Fruit fly (Drosophila melanogaster) whole organism, embryonic: ENCODE results near the gene CG3198.

Source experiments
- ATbp ChIP-seq: fragments of 200-800 bp; sonication (Bioruptor generic); optimal IDR thresholded peaks from 2 replicates; lab custom pipeline; 2017; ENCODE audit warnings: missing biosample characterization, mild to moderate bottlenecking, missing genetic modification characterization, missing genetic modification reagents
- BEAF-32 ChIP-seq: fragments of 200-800 bp; sonication (Bioruptor generic); optimal IDR thresholded peaks from 3 replicates; lab custom pipeline; 2017; ENCODE audit warnings: missing biosample characterization, missing genetic modification characterization, mild to moderate bottlenecking, moderate library complexity, missing genetic modification reagents
- Bdp1 ChIP-seq: fragments of 200-800 bp; sonication (Bioruptor generic); optimal IDR thresholded peaks from 3 replicates; lab custom pipeline; 2016; ENCODE audit warnings: missing biosample characterization, missing genetic modification characterization
- CG1024 ChIP-seq: fragments of 200-800 bp; sonication (Bioruptor generic); IDR thresholded peaks from 2 replicates; pipeline ENCODE4 v1.3.6; 2022; ENCODE audit warnings: missing biosample characterization, missing genetic modification characterization
- CG10462 ChIP-seq: fragments of 200-800 bp; sonication (Bioruptor generic); optimal IDR thresholded peaks from 2 replicates; lab custom pipeline; 2016; ENCODE audit warnings: missing biosample characterization, missing genetic modification characterization
- CG10543 ChIP-seq: fragments of 200-800 bp; sonication (Bioruptor generic); optimal IDR thresholded peaks from 3 replicates; lab custom pipeline; 2017; ENCODE audit warnings: missing biosample characterization, mild to moderate bottlenecking, missing genetic modification characterization, moderate library complexity
- CG10959 ChIP-seq: fragments of 200-800 bp; sonication (Bioruptor generic); IDR thresholded peaks from 2 replicates; pipeline ENCODE4 v1.3.6; 2022; ENCODE audit warnings: missing biosample characterization, missing genetic modification characterization
- CG11247 ChIP-seq: fragments of 200-800 bp; sonication (Bioruptor generic); IDR thresholded peaks from 2 replicates; pipeline ENCODE4 v1.3.6; 2022; ENCODE audit warnings: missing biosample characterization, missing genetic modification characterization
- CG11398 ChIP-seq: fragments of 200-800 bp; sonication (Bioruptor generic); optimal IDR thresholded peaks from 2 replicates; lab custom pipeline; 2016; ENCODE audit warnings: missing biosample characterization, missing genetic modification characterization
- CG11504 ChIP-seq: fragments of 200-800 bp; sonication (Bioruptor generic); optimal IDR thresholded peaks from 3 replicates; lab custom pipeline; 2019; ENCODE audit warnings: missing biosample characterization, mild to moderate bottlenecking, missing genetic modification characterization, moderate library complexity
- CG14050 ChIP-seq: fragments of 200-800 bp; sonication (Bioruptor generic); IDR thresholded peaks from 3 replicates; pipeline ENCODE4 v1.3.6; 2022; ENCODE audit warnings: missing biosample characterization, missing genetic modification characterization
- CG15514 ChIP-seq: fragments of 200-800 bp; sonication (Bioruptor generic); optimal IDR thresholded peaks from 3 replicates; lab custom pipeline; 2017; ENCODE audit warnings: missing biosample characterization, missing genetic modification characterization, mild to moderate bottlenecking, moderate library complexity, missing genetic modification reagents
- CG16813 ChIP-seq: fragments of 200-800 bp; sonication (Bioruptor generic); IDR thresholded peaks from 3 replicates; pipeline ENCODE4 v1.3.6; 2022; ENCODE audit warnings: missing biosample characterization, missing genetic modification characterization; ENCODE audit not compliant: partially characterized antibody
- CG17612 ChIP-seq: fragments of 200-800 bp; sonication (Bioruptor generic); IDR thresholded peaks from 2 replicates; pipeline ENCODE4 v1.3.6; 2022; ENCODE audit warnings: missing biosample characterization, missing genetic modification characterization
- CG18262 ChIP-seq: fragments of 200-800 bp; optimal IDR thresholded peaks from 3 replicates; lab custom pipeline; 2019; ENCODE audit warnings: missing biosample characterization, mild to moderate bottlenecking, missing genetic modification characterization, moderate library complexity
- CG18764 ChIP-seq: fragments of 200-800 bp; sonication (Bioruptor generic); optimal IDR thresholded peaks from 3 replicates; lab custom pipeline; 2016; ENCODE audit warnings: missing biosample characterization, missing genetic modification characterization
- CG32772 ChIP-seq: fragments of 200-800 bp; sonication (Bioruptor generic); IDR thresholded peaks from 2 replicates; pipeline ENCODE4 v1.3.6; 2022; ENCODE audit warnings: missing biosample characterization, missing genetic modification characterization
- CG4282 ChIP-seq: fragments of 200-800 bp; sonication (Bioruptor generic); optimal IDR thresholded peaks from 2 replicates; lab custom pipeline; 2016; ENCODE audit warnings: missing biosample characterization, missing genetic modification characterization
- CG4820 ChIP-seq: fragments of 200-800 bp; sonication (Bioruptor generic); optimal IDR thresholded peaks from 3 replicates; lab custom pipeline; 2016; ENCODE audit warnings: missing biosample characterization, missing genetic modification characterization
- CG5953 ChIP-seq: fragments of 200-800 bp; sonication (Bioruptor generic); IDR thresholded peaks from 2 replicates; pipeline ENCODE4 v1.3.6; 2022; ENCODE audit warnings: missing biosample characterization, missing genetic modification characterization
- CG6765 ChIP-seq: fragments of 200-800 bp; sonication (Bioruptor generic); optimal IDR thresholded peaks from 3 replicates; lab custom pipeline; 2017; ENCODE audit warnings: missing biosample characterization, mild to moderate bottlenecking, missing genetic modification characterization
- CG7372 ChIP-seq: fragments of 200-800 bp; sonication (Bioruptor generic); IDR thresholded peaks from 2 replicates; pipeline ENCODE4 v1.3.6; 2022; ENCODE audit warnings: missing biosample characterization, missing genetic modification characterization
- CG8290 ChIP-seq, 3 experiments: fragments of 200-800 bp; sonication (Bioruptor generic); optimal IDR thresholded peaks; 2 replicates each; lab custom pipeline; 2016 to 2019; ENCODE audit warnings: missing biosample characterization in 3 of 3, missing genetic modification characterization in 3 of 3, mild to moderate bottlenecking in 2 of 3, moderate library complexity in 1 of 3
- CG9727 ChIP-seq: fragments of 200-800 bp; sonication (Bioruptor generic); optimal IDR thresholded peaks from 3 replicates; lab custom pipeline; 2017; ENCODE audit warnings: missing biosample characterization, mild to moderate bottlenecking, missing genetic modification characterization
- E2f2 ChIP-seq: fragments of 200-800 bp; sonication (Bioruptor generic); IDR thresholded peaks from 2 replicates; pipeline ENCODE4 v1.3.6; 2022; ENCODE audit warnings: missing biosample characterization, missing genetic modification characterization
- Eip74EF ChIP-seq, 2 experiments: fragments of 200-800 bp in 1 of 2; fragments of >200 bp in 1 of 2; sonication (Bioruptor generic) in 1 of 2; optimal IDR thresholded peaks; 2 replicates each; lab custom pipeline; 2017 to 2019; ENCODE audit warnings: missing biosample characterization in 2 of 2, missing genetic modification characterization in 2 of 2, mild to moderate bottlenecking in 1 of 2, moderate library complexity in 1 of 2
- Hey ChIP-seq: fragments of 200-800 bp; sonication (Bioruptor generic); optimal IDR thresholded peaks from 3 replicates; lab custom pipeline; 2018; ENCODE audit warnings: missing biosample characterization, mild to moderate bottlenecking, missing genetic modification characterization
- Hr51 ChIP-seq, 2 experiments: fragments of 200-800 bp; sonication (Bioruptor generic); optimal IDR thresholded peaks; 2 replicates in 1 of 2; 3 replicates in 1 of 2; lab custom pipeline; 2016 to 2018; ENCODE audit warnings: missing biosample characterization in 2 of 2, missing genetic modification characterization in 2 of 2, mild to moderate bottlenecking in 1 of 2, moderate library complexity in 1 of 2
- Jarid2 ChIP-seq: fragments of 200-800 bp; sonication (Bioruptor generic); optimal IDR thresholded peaks from 3 replicates; lab custom pipeline; 2017; ENCODE audit warnings: mild to moderate bottlenecking, missing biosample characterization, missing genetic modification reagents, missing genetic modification characterization
- NC2α ChIP-seq: fragments of 200-800 bp; sonication (Bioruptor generic); optimal IDR thresholded peaks from 2 replicates; lab custom pipeline; 2016; ENCODE audit warnings: missing biosample characterization, missing genetic modification characterization
- NC2β ChIP-seq: fragments of 200-800 bp; sonication (Bioruptor generic); optimal IDR thresholded peaks from 2 replicates; lab custom pipeline; 2016; ENCODE audit warnings: missing biosample characterization, missing genetic modification characterization
- Nf-YB ChIP-seq: fragments of 200-800 bp; sonication (Bioruptor generic); optimal IDR thresholded peaks from 3 replicates; lab custom pipeline; 2019; ENCODE audit warnings: missing biosample characterization, mild to moderate bottlenecking, missing genetic modification characterization, moderate library complexity
- Rx ChIP-seq: fragments of 200-800 bp; sonication (Bioruptor generic); IDR thresholded peaks from 2 replicates; pipeline ENCODE4 v1.3.6; 2022; ENCODE audit warnings: missing biosample characterization, missing genetic modification characterization
- Sox100B ChIP-seq: fragments of 200-800 bp; sonication (Bioruptor generic); optimal IDR thresholded peaks from 3 replicates; lab custom pipeline; 2018; ENCODE audit warnings: missing biosample characterization, mild to moderate bottlenecking, missing genetic modification characterization
- bab2 ChIP-seq: fragments of 200-800 bp; sonication (Bioruptor generic); optimal IDR thresholded peaks from 2 replicates; lab custom pipeline; 2016; ENCODE audit warnings: missing biosample characterization, missing genetic modification characterization
- cg ChIP-seq: fragments of 200-800 bp; sonication (Bioruptor generic); optimal IDR thresholded peaks from 3 replicates; lab custom pipeline; 2019; ENCODE audit warnings: missing biosample characterization, mild to moderate bottlenecking, missing genetic modification characterization, moderate library complexity
- chm ChIP-seq: fragments of 200-800 bp; sonication (Bioruptor generic); IDR thresholded peaks from 2 replicates; pipeline ENCODE4 v1.3.6; 2022; ENCODE audit warnings: missing biosample characterization, missing genetic modification characterization
- crol ChIP-seq: fragments of 200-800 bp; sonication (Bioruptor generic); IDR thresholded peaks from 2 replicates; pipeline ENCODE4 v1.3.6; 2022; ENCODE audit warnings: missing biosample characterization, missing genetic modification characterization
- dati ChIP-seq: fragments of 200-800 bp; sonication (Bioruptor generic); IDR thresholded peaks from 2 replicates; pipeline ENCODE4 v1.3.6; 2022; ENCODE audit warnings: missing biosample characterization, missing genetic modification characterization
- dmrt11E ChIP-seq: fragments of 200-800 bp; sonication (Bioruptor generic); optimal IDR thresholded peaks from 3 replicates; lab custom pipeline; 2018; ENCODE audit warnings: missing biosample characterization, mild to moderate bottlenecking, missing genetic modification characterization, moderate library complexity
- eyg ChIP-seq: fragments of 200-800 bp; sonication (Bioruptor generic); optimal IDR thresholded peaks from 3 replicates; lab custom pipeline; 2016; ENCODE audit warnings: missing biosample characterization, missing genetic modification characterization
- hb ChIP-seq: fragments of 200-800 bp; sonication (Bioruptor generic); IDR thresholded peaks from 3 replicates; pipeline ENCODE4 v1.3.6; 2022; ENCODE audit warnings: missing biosample characterization, missing genetic modification characterization; ENCODE audit not compliant: partially characterized antibody
- kay ChIP-seq: fragments of 200-800 bp; sonication (Bioruptor generic); optimal IDR thresholded peaks from 2 replicates; lab custom pipeline; 2016; ENCODE audit warnings: missing biosample characterization, missing genetic modification characterization
- klu ChIP-seq: fragments of 200-800 bp; sonication (Bioruptor generic); IDR thresholded peaks from 2 replicates; pipeline ENCODE4 v1.3.6; 2022; ENCODE audit warnings: missing biosample characterization, missing genetic modification characterization
- lab ChIP-seq: fragments of 200-800 bp; sonication (Bioruptor generic); optimal IDR thresholded peaks from 3 replicates; lab custom pipeline; 2017; ENCODE audit warnings: missing biosample characterization, missing genetic modification characterization, mild to moderate bottlenecking, moderate library complexity, missing genetic modification reagents
- phol ChIP-seq: fragments of 200-800 bp; sonication (Bioruptor generic); optimal IDR thresholded peaks from 3 replicates; lab custom pipeline; 2018; ENCODE audit warnings: missing biosample characterization, mild to moderate bottlenecking, missing genetic modification characterization, moderate library complexity
- row ChIP-seq: fragments of 200-800 bp; sonication (Bioruptor generic); IDR thresholded peaks from 3 replicates; pipeline ENCODE4 v1.3.6; 2022; ENCODE audit warnings: missing biosample characterization, missing genetic modification characterization
- slbo ChIP-seq: fragments of 200-800 bp; sonication (Bioruptor generic); IDR thresholded peaks from 2 replicates; pipeline ENCODE4 v1.3.6; 2022; ENCODE audit warnings: missing biosample characterization, missing genetic modification characterization
- zen2 ChIP-seq: fragments of 200-800 bp; sonication (Bioruptor generic); IDR thresholded peaks from 3 replicates; pipeline ENCODE4 v1.3.6; 2022; ENCODE audit warnings: missing biosample characterization, missing genetic modification characterization; ENCODE audit not compliant: partially characterized antibody

The CG3198 gene

DNA sequence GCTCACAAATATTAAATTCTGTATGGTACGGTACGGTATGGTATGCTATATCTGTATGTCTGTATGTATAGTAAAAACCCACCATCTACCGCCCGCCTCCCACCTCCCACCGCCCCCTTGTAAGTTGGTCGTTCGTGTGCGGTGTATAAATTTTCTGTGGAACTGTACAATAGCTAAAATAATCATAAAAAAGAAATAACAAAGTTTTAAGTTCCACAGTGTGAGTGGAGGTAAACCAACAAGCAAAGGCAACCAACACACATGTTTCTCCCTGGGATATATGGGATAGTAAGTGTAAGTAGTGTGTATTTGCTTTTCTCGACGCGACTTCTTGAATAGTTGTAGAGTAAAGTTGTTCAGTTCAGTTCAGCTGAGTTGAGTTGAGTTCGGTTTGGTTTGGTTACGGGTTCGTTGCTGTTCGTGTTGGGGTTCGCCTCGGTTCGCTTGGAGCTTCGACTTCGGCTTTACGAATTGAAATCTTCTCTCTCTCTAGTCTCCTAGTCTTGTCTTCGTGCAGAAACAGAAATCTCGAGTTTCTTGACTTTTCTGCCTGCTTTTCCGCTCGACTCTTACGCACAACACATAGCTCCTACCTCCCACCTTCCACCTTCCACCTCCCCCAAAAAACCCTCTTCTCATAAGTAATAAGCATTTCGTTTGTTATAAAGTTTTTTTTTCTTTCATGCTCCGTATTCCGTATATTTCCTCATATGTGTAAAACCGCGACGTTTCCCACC, 33.0 kb upstream of the CG3198 start (continued):
- TF ChIP-seq dmrt11E (tag; lab: Kevin White, UChicago) (no peak), Nf-YB (GFP tag; lab: Kevin White, UChicago) (no peak), CG10959 (no peak), Eip74EF (GFP tag; optimal IDR thresholded peaks at IDR 0.05; lab: Kevin White, UChicago) (no peak), BEAF-32 (no peak), Jarid2 (GFP tag; lab: Kevin White, UChicago) (no peak), CG11504 (no peak), ATbp (peak; percentile 8), CG18262 (no peak), chm (GFP tag; lab: Robert Waterston, UW) (no peak), E2f2 (GFP tag; lab: Robert Waterston, UW) (no peak), hb (GFP tag; lab: Robert Waterston, UW) (no peak), CG14050 (GFP tag; lab: Robert Waterston, UW) (no peak), CG6765 (GFP tag; lab: Kevin White, UChicago) (no peak), CG8290 (GFP tag; optimal IDR thresholded peaks at IDR 0.05; lab: Kevin White, UChicago) (no peak), CG8290 (tag; optimal IDR thresholded peaks at IDR 0.05; lab: Kevin White, UChicago) (peak in 1 of 2 experiments; percentile 32), Hr51 (GFP tag; optimal IDR thresholded peaks at IDR 0.05; lab: Kevin White, UChicago) (no peak), CG5953 (GFP tag; lab: Robert Waterston, UW) (no peak), phol (tag; lab: Kevin White, UChicago) (no peak), CG32772 (GFP tag; lab: Robert Waterston, UW) (no peak), CG10462 (GFP tag; lab: Kevin White, UChicago) (no peak), CG7372 (GFP tag; lab: Robert Waterston, UW) (no peak), Hey (no peak), slbo (GFP tag; lab: Robert Waterston, UW) (no peak), klu (GFP tag; lab: Robert Waterston, UW) (no peak), CG16813 (GFP tag; lab: Robert Waterston, UW) (no peak), kay (GFP tag; lab: Kevin White, UChicago) (no peak), Bdp1 (GFP tag; lab: Kevin White, UChicago) (no peak), CG15514 (peak; percentile 24), crol (GFP tag; lab: Robert Waterston, UW) (peak; percentile 74), CG4282 (no peak), CG18764 (no peak), bab2 (GFP tag; lab: Kevin White, UChicago) (no peak), Sox100B (GFP tag; lab: Kevin White, UChicago) (no peak), lab (GFP tag; lab: Kevin White, UChicago) (peak; percentile 49), CG10543 (GFP tag; lab: Kevin White, UChicago) (peak; percentile 37), eyg (GFP tag; lab: Kevin White, UChicago) (no peak), row (GFP tag; lab: Robert Waterston, UW) (no peak), CG11398 (GFP tag; lab: Kevin White, UChicago) (no peak), CG11247 (GFP tag; lab: Robert Waterston, UW) (no peak), CG9727 (no peak), NC2α (GFP tag; lab: Kevin White, UChicago) (no peak), zen2 (GFP tag; lab: Robert Waterston, UW) (no peak), Rx (GFP tag; lab: Robert Waterston, UW) (no peak), CG4820 (no peak), dati (no peak), NC2β (GFP tag; lab: Kevin White, UChicago) (no peak), CG1024 (GFP tag; lab: Robert Waterston, UW) (no peak), CG17612 (no peak), cg (peak; percentile 46)
